In genomic region chrIV:12378919-12379318, ce11 we compare ENCODE assay signal across 5 worm cellular contexts.
A peak's percentile ranks its signal among the peaks of the same experiment; 100 is the strongest.
TF ChIP-seq lines count a peak whose summit lies in the region.

No protein-coding gene starts in this region.

TF ChIP-seq in whole organism, L1 larva, 84 proteins besides CTCF, POLR2A, EP300 and RAD21:
- no peak for TF ChIP-seq lin-14 (GFP tag; optimal IDR thresholded peaks at IDR 0.05; lab: Kevin White, UChicago)
- peak; percentile 54 for TF ChIP-seq elt-2 (tag; optimal IDR thresholded peaks at IDR 0.05; lab: Kevin White, UChicago)

TF ChIP-seq in whole organism, L2 larva, 48 proteins besides CTCF, POLR2A, EP300 and RAD21:
- TF ChIP-seq nhr-10 (tag; optimal IDR thresholded peaks at IDR 0.05; lab: Kevin White, UChicago) = no peak
- TF ChIP-seq Y55F3AM.14 (GFP tag; optimal IDR thresholded peaks at IDR 0.05; lab: Kevin White, UChicago) = no peak
- TF ChIP-seq fos-1 (tag; optimal IDR thresholded peaks at IDR 0.05; lab: Kevin White, UChicago) = peak; percentile 75
- TF ChIP-seq elt-3 (tag; optimal IDR thresholded peaks at IDR 0.05; lab: Kevin White, UChicago) = no peak
- no peak for TF ChIP-seq C34F6.9 (tag; optimal IDR thresholded peaks at IDR 0.05; lab: Kevin White, UChicago)
- no peak for TF ChIP-seq egl-27 (tag; optimal IDR thresholded peaks at IDR 0.05; lab: Kevin White, UChicago)
- TF ChIP-seq aly-2 (tag; optimal IDR thresholded peaks at IDR 0.05; lab: Kevin White, UChicago) = no peak
TF ChIP-seq in whole organism, L2 larva: peak in this region for 1.

TF ChIP-seq in whole organism, L3 larva, 47 proteins besides CTCF, POLR2A, EP300 and RAD21:
- no peak for TF ChIP-seq unc-39 (tag; optimal IDR thresholded peaks at IDR 0.05; lab: Kevin White, UChicago)
- TF ChIP-seq elt-2 (tag; optimal IDR thresholded peaks at IDR 0.05; lab: Kevin White, UChicago) = peak; percentile 72
- peak; percentile 76 for TF ChIP-seq pqm-1 (tag; optimal IDR thresholded peaks at IDR 0.05; lab: Kevin White, UChicago)

TF ChIP-seq in whole organism, L4 larva, 104 proteins besides CTCF, POLR2A, EP300 and RAD21:
- no peak for TF ChIP-seq vab-7 (GFP tag; IDR thresholded peaks at IDR 0.05; lab: Robert Waterston, UW)
- TF ChIP-seq jun-1 (tag; optimal IDR thresholded peaks at IDR 0.05; lab: Kevin White, UChicago) = no peak
- peak; percentile 48 for TF ChIP-seq aha-1 (tag; lab: Kevin White, UChicago)
- no peak for TF ChIP-seq nhr-76 (tag; optimal IDR thresholded peaks at IDR 0.05; lab: Kevin White, UChicago)
- TF ChIP-seq zag-1 (tag; optimal IDR thresholded peaks at IDR 0.05; lab: Kevin White, UChicago) = no peak
- peak; percentile 50 for TF ChIP-seq dve-1 (tag; optimal IDR thresholded peaks at IDR 0.05; lab: Kevin White, UChicago; ENCODE audit: insufficient read depth)
- TF ChIP-seq D1046.2 (GFP tag; IDR thresholded peaks at IDR 0.05; lab: Robert Waterston, UW) = no peak
- no peak for TF ChIP-seq spr-3 (GFP tag; optimal IDR thresholded peaks at IDR 0.05; lab: Kevin White, UChicago)
- TF ChIP-seq pha-4 (GFP tag; IDR thresholded peaks at IDR 0.05; lab: Robert Waterston, UW) = no peak
- TF ChIP-seq pha-4 (tag; optimal IDR thresholded peaks at IDR 0.05; lab: Kevin White, UChicago) = no peak
- no peak for TF ChIP-seq daf-16 (GFP tag; optimal IDR thresholded peaks at IDR 0.05; lab: Kevin White, UChicago)
- TF ChIP-seq daf-16 (tag; optimal IDR thresholded peaks at IDR 0.05; lab: Kevin White, UChicago) = peak; percentile 11
- peak; percentile 43 for TF ChIP-seq hlh-11 (tag; optimal IDR thresholded peaks at IDR 0.05; lab: Kevin White, UChicago)
- no peak for TF ChIP-seq F37D6.2 (tag; optimal IDR thresholded peaks at IDR 0.05; lab: Kevin White, UChicago)
- no peak for TF ChIP-seq F26F4.8 (GFP tag; conservative IDR thresholded peaks at IDR 0.05; lab: Robert Waterston, UW)
- peak; percentile 52; the same call in 1 of the 2 replicates for TF ChIP-seq php-3 (GFP tag; IDR thresholded peaks at IDR 0.05; lab: Robert Waterston, UW)
- no peak for TF ChIP-seq nhr-102 (tag; optimal IDR thresholded peaks at IDR 0.05; lab: Kevin White, UChicago)
- TF ChIP-seq lin-1 (GFP tag; IDR thresholded peaks at IDR 0.05; lab: Robert Waterston, UW) = no peak
- no peak for TF ChIP-seq lin-38 (GFP tag; IDR thresholded peaks at IDR 0.05; lab: Robert Waterston, UW)
- peak; percentile 75 for TF ChIP-seq pqm-1 (tag; optimal IDR thresholded peaks at IDR 0.05; lab: Kevin White, UChicago)
- TF ChIP-seq dmd-6 (GFP tag; IDR thresholded peaks at IDR 0.05; lab: Robert Waterston, UW) = peak; percentile 58
- TF ChIP-seq nhr-28 (tag; optimal IDR thresholded peaks at IDR 0.05; lab: Kevin White, UChicago) = peak; percentile 28
- TF ChIP-seq sdz-12 (GFP tag; optimal IDR thresholded peaks at IDR 0.05; lab: Kevin White, UChicago) = no peak

TF ChIP-seq in whole organism, young adult, 124 proteins besides CTCF, POLR2A, EP300 and RAD21:
- TF ChIP-seq cebp-2 (GFP tag; IDR thresholded peaks at IDR 0.05; lab: Robert Waterston, UW) = no peak
- TF ChIP-seq mcd-1 (GFP tag; IDR thresholded peaks at IDR 0.05; lab: Robert Waterston, UW) = no peak
- TF ChIP-seq lir-1 (GFP tag; conservative IDR thresholded peaks at IDR 0.05; lab: Robert Waterston, UW) = no peak
- TF ChIP-seq nhr-80 (tag; optimal IDR thresholded peaks at IDR 0.05; lab: Kevin White, UChicago) = peak; percentile 67
- no peak for TF ChIP-seq ztf-26 (tag; optimal IDR thresholded peaks at IDR 0.05; lab: Kevin White, UChicago)
- no peak for TF ChIP-seq ztf-18 (tag; optimal IDR thresholded peaks at IDR 0.05; lab: Kevin White, UChicago)
